Fruit fly (Drosophila melanogaster): ENCODE measurements around the gene CG9921.
A peak's percentile ranks its signal among the peaks of the same experiment; 100 is the strongest.

The CG9921 gene

dm6 chrX:16303636-16304035 lies 29.8 kb downstream of the CG9921 start, which contains the start of gene CG3679 (continued):
- no peak for TF ChIP-seq CoRest (tag; optimal IDR thresholded peaks at IDR 0.05)
- TF ChIP-seq ERR (GFP tag; optimal IDR thresholded peaks at IDR 0.05): no peak
- no peak for TF ChIP-seq NK7.1 (GFP tag; optimal IDR thresholded peaks at IDR 0.05)
- no peak for TF ChIP-seq CG30403 (GFP tag; optimal IDR thresholded peaks at IDR 0.05)
- TF ChIP-seq ham (GFP tag; IDR thresholded peaks at IDR 0.05): no peak
- no peak for TF ChIP-seq fd102C (GFP tag; optimal IDR thresholded peaks at IDR 0.05)
- no peak for TF ChIP-seq vfl (GFP tag; optimal IDR thresholded peaks at IDR 0.05)
- TF ChIP-seq Rfx (GFP tag; IDR thresholded peaks at IDR 0.05): no peak
- TF ChIP-seq CG15696 (tag; optimal IDR thresholded peaks at IDR 0.05): no peak
- TF ChIP-seq trh (GFP tag; optimal IDR thresholded peaks at IDR 0.05): no peak
- no peak for TF ChIP-seq Dip3 (GFP tag; optimal IDR thresholded peaks at IDR 0.05)
- TF ChIP-seq CG33557 (GFP tag; optimal IDR thresholded peaks at IDR 0.05): no peak
- TF ChIP-seq CG6791 (GFP tag; IDR thresholded peaks at IDR 0.05; ENCODE audit: partially characterized antibody): peak; percentile 82
- TF ChIP-seq CG15514 (GFP tag; optimal IDR thresholded peaks at IDR 0.05): peak; percentile 63
- no peak for TF ChIP-seq CG14667 (GFP tag; IDR thresholded peaks at IDR 0.05)
- TF ChIP-seq Chrac-16 (GFP tag; optimal IDR thresholded peaks at IDR 0.05): no peak
- no peak for TF ChIP-seq B-H2 (GFP tag; optimal IDR thresholded peaks at IDR 0.05)
- TF ChIP-seq CG5180 (GFP tag; optimal IDR thresholded peaks at IDR 0.05): no peak
- no peak for TF ChIP-seq ems (GFP tag; optimal IDR thresholded peaks at IDR 0.05)
- no peak for TF ChIP-seq CG16815 (GFP tag; optimal IDR thresholded peaks at IDR 0.05)
- TF ChIP-seq CG11093 (GFP tag; IDR thresholded peaks at IDR 0.05): no peak
- TF ChIP-seq yki (optimal IDR thresholded peaks at IDR 0.05): no peak
- no peak for TF ChIP-seq onecut (GFP tag; IDR thresholded peaks at IDR 0.05)
- no peak for TF ChIP-seq CG13123 (GFP tag; optimal IDR thresholded peaks at IDR 0.05)
- no peak for TF ChIP-seq Max (GFP tag; optimal IDR thresholded peaks at IDR 0.05)
- no peak for TF ChIP-seq Jarid2 (GFP tag; optimal IDR thresholded peaks at IDR 0.05)
- TF ChIP-seq Pdp1 (GFP tag; optimal IDR thresholded peaks at IDR 0.05): no peak
- no peak for TF ChIP-seq PHDP (tag; optimal IDR thresholded peaks at IDR 0.05)
- no peak for TF ChIP-seq CG7839 (tag; optimal IDR thresholded peaks at IDR 0.05)
- no peak for TF ChIP-seq Hr78 (GFP tag; optimal IDR thresholded peaks at IDR 0.05)
- no peak for TF ChIP-seq CG11456 (GFP tag; IDR thresholded peaks at IDR 0.05)
- no peak for TF ChIP-seq CG1603 (tag; optimal IDR thresholded peaks at IDR 0.05)

- TF ChIP-seq Oaz (GFP tag; IDR thresholded peaks at IDR 0.05) (no peak), CG32767 (GFP tag; IDR thresholded peaks at IDR 0.05) (no peak), wdn (GFP tag; IDR thresholded peaks at IDR 0.05) (no peak), Chrac-16 (GFP tag; optimal IDR thresholded peaks at IDR 0.05) (no peak), CG18599 (GFP tag; optimal IDR thresholded peaks at IDR 0.05) (no peak), BEAF-32 (GFP tag; optimal IDR thresholded peaks at IDR 0.05) (no peak), CG18262 (tag; optimal IDR thresholded peaks at IDR 0.05) (no peak), danr (GFP tag; IDR thresholded peaks at IDR 0.05) (no peak), Rx (GFP tag; IDR thresholded peaks at IDR 0.05) (no peak), CG8388 (GFP tag; optimal IDR thresholded peaks at IDR 0.05) (no peak)
Observed at dm6 chrX:16297618-16298017, 35.8 kb downstream of the CG9921 start, which contains the start of gene ERp44. TSS of gene ERp44 (minus strand) at chrX:16297718.
